Worm (Caenorhabditis elegans): ENCODE results near the gene nstp-7.
A peak's percentile ranks its signal among the peaks of the same experiment; 100 is the strongest.

Gene nstp-7

ce11 chrV:617917-618316, 36.2 kb downstream of the nstp-7 start (continued):
- TF ChIP-seq ceh-8 (GFP tag; optimal IDR thresholded peaks at IDR 0.05) (no peak), irx-1 (tag; optimal IDR thresholded peaks at IDR 0.05) (no peak), efl-3 (GFP tag; optimal IDR thresholded peaks at IDR 0.05) (no peak), hlh-4 (tag; optimal IDR thresholded peaks at IDR 0.05) (peak; percentile 97), nhr-20 (tag; optimal IDR thresholded peaks at IDR 0.05) (peak; percentile 44), F16B12.6 (tag; optimal IDR thresholded peaks at IDR 0.05) (no peak), swsn-7 (tag; optimal IDR thresholded peaks at IDR 0.05) (peak; percentile 28), unc-30 (tag; optimal IDR thresholded peaks at IDR 0.05) (no peak), ceh-63 (GFP tag; optimal IDR thresholded peaks at IDR 0.05) (no peak), nhr-28 (tag; optimal IDR thresholded peaks at IDR 0.05) (no peak), nhr-11 (tag; optimal IDR thresholded peaks at IDR 0.05) (peak; percentile 27), nhr-237 (tag; optimal IDR thresholded peaks at IDR 0.05) (no peak), unc-62 (GFP tag; optimal IDR thresholded peaks at IDR 0.05) (no peak), efl-1 (optimal IDR thresholded peaks at IDR 0.05) (no peak), efl-1 (GFP tag; optimal IDR thresholded peaks at IDR 0.05 in 1 of 2) (no peak), unc-86 (tag; optimal IDR thresholded peaks at IDR 0.05) (peak; percentile 34), mab-9 (GFP tag; IDR thresholded peaks at IDR 0.05) (no peak), lin-15B (tag; optimal IDR thresholded peaks at IDR 0.05) (no peak), ceh-82 (tag; optimal IDR thresholded peaks at IDR 0.05) (no peak), grh-1 (GFP tag; IDR thresholded peaks at IDR 0.05) (no peak), rnt-1 (tag; optimal IDR thresholded peaks at IDR 0.05) (no peak), nhr-12 (tag; optimal IDR thresholded peaks at IDR 0.05) (no peak), unc-130 (tag; optimal IDR thresholded peaks at IDR 0.05) (no peak), unc-98 (GFP tag; IDR thresholded peaks at IDR 0.05) (no peak), pag-3 (tag; optimal IDR thresholded peaks at IDR 0.05; ENCODE audit: borderline replicate concordance, insufficient read depth) (no peak), snu-23 (GFP tag; optimal IDR thresholded peaks at IDR 0.05) (no peak), nhr-90 (tag; optimal IDR thresholded peaks at IDR 0.05; ENCODE audit: poor library complexity) (no peak), hpl-2 (GFP tag; optimal IDR thresholded peaks at IDR 0.05) (no peak), C34B4.2 (tag; optimal IDR thresholded peaks at IDR 0.05) (no peak), sptf-1 (tag; optimal IDR thresholded peaks at IDR 0.05) (no peak), Y116A8C.19 (tag; optimal IDR thresholded peaks at IDR 0.05; ENCODE audit: borderline replicate concordance) (no peak)

ce11 chrV:619054-619453, 37.3 kb downstream of the nstp-7 start, which contains the start of gene F48G7.4:
Gene F48G7.4 (plus strand): TSS chrV:619453.
- TF ChIP-seq snu-23 (GFP tag; optimal IDR thresholded peaks at IDR 0.05) (peak; percentile 86), pqm-1 (tag; optimal IDR thresholded peaks at IDR 0.05) (no peak), ama-1 (optimal IDR thresholded peaks at IDR 0.05) (no peak), dpl-1 (GFP tag; optimal IDR thresholded peaks at IDR 0.05) (peak; percentile 22 to 44 (median 32)), hlh-17 (GFP tag; optimal IDR thresholded peaks at IDR 0.05; ENCODE audit: borderline replicate concordance) (no peak), jun-1 (tag; optimal IDR thresholded peaks at IDR 0.05) (peak; percentile 64), nhr-20 (tag; optimal IDR thresholded peaks at IDR 0.05) (peak; percentile 91), lin-35 (GFP tag; optimal IDR thresholded peaks at IDR 0.05) (peak; percentile 52 to 64), dsc-1 (tag; optimal IDR thresholded peaks at IDR 0.05) (peak; percentile 60), efl-1 (optimal IDR thresholded peaks at IDR 0.05) (peak; percentile 73 to 75), efl-1 (GFP tag; optimal IDR thresholded peaks at IDR 0.05 in 1 of 2) (peak in 1 of 2 experiments; percentile 47), ets-5 (GFP tag; IDR thresholded peaks at IDR 0.05) (no peak), alr-1 (tag; optimal IDR thresholded peaks at IDR 0.05; ENCODE audit: borderline replicate concordance) (no peak), tlp-1 (tag; optimal IDR thresholded peaks at IDR 0.05) (no peak), isw-1 (GFP tag; IDR thresholded peaks at IDR 0.05) (peak; percentile 33), rnt-1 (tag; optimal IDR thresholded peaks at IDR 0.05) (peak; percentile 67), nhr-47 (tag; optimal IDR thresholded peaks at IDR 0.05) (peak; percentile 86), aly-2 (tag; optimal IDR thresholded peaks at IDR 0.05) (peak; percentile 54), zip-4 (GFP tag; optimal IDR thresholded peaks at IDR 0.05) (no peak), ceh-90 (tag; optimal IDR thresholded peaks at IDR 0.05) (no peak), xbp-1 (tag; optimal IDR thresholded peaks at IDR 0.05) (peak; percentile 64), aha-1 (tag; optimal IDR thresholded peaks at IDR 0.05) (no peak), nhr-237 (tag; optimal IDR thresholded peaks at IDR 0.05) (peak; percentile 68), lin-15B (tag; optimal IDR thresholded peaks at IDR 0.05) (no peak), nhr-84 (tag; optimal IDR thresholded peaks at IDR 0.05) (no peak), elt-3 (tag; optimal IDR thresholded peaks at IDR 0.05) (peak in 1 of 6 experiments; percentile 23), lin-13 (GFP tag; optimal IDR thresholded peaks at IDR 0.05) (peak; percentile 15), mab-9 (GFP tag; IDR thresholded peaks at IDR 0.05) (no peak), ceh-8 (GFP tag; optimal IDR thresholded peaks at IDR 0.05) (no peak), ztf-11 (tag; optimal IDR thresholded peaks at IDR 0.05) (no peak), unc-98 (GFP tag; IDR thresholded peaks at IDR 0.05) (no peak), irx-1 (tag; optimal IDR thresholded peaks at IDR 0.05) (peak; percentile 47)
